Worm (Caenorhabditis elegans) whole organism, L2 larva: ENCODE results near the gene ttr-59.

Experiments
- C34F6.9 ChIP-seq: fragments of 150-350 bp; optimal IDR thresholded peaks from 2 replicates; lab custom pipeline; 2014; ENCODE audit warnings: missing biosample characterization, missing genetic modification characterization
- F13H6.1 ChIP-seq: sonication (generic microtip); optimal IDR thresholded peaks from 2 replicates; lab custom pipeline; 2016; ENCODE audit warnings: missing genetic modification characterization, missing compliant biosample characterization
- R02D3.7 ChIP-seq: fragments of 150-350 bp; optimal IDR thresholded peaks from 2 replicates; lab custom pipeline; 2014; ENCODE audit warnings: missing biosample characterization, missing genetic modification characterization
- Y55F3AM.14 ChIP-seq: fragments of 200-800 bp; sonication (Bioruptor generic); optimal IDR thresholded peaks from 2 replicates; lab custom pipeline; 2018; ENCODE audit warnings: mild to moderate bottlenecking, missing genetic modification characterization, missing compliant biosample characterization
- ZK546.5 ChIP-seq: sonication (generic microtip); optimal IDR thresholded peaks from 2 replicates; lab custom pipeline; 2017; ENCODE audit warnings: missing biosample characterization, missing genetic modification characterization
- ama-1 ChIP-seq: fragments of 150-350 bp; optimal IDR thresholded peaks from 2 replicates; lab custom pipeline; 2018; ENCODE audit warnings: inconsistent platforms
- ceh-16 ChIP-seq: fragments of 150-350 bp; optimal IDR thresholded peaks from 2 replicates; lab custom pipeline; 2014; ENCODE audit warnings: missing biosample characterization, missing genetic modification characterization
- crh-2 ChIP-seq: sonication (generic microtip); optimal IDR thresholded peaks from 2 replicates; lab custom pipeline; 2017; ENCODE audit warnings: missing biosample characterization, missing genetic modification characterization
- dmd-4 ChIP-seq: sonication (generic microtip); optimal IDR thresholded peaks from 2 replicates; lab custom pipeline; 2017; ENCODE audit warnings: missing biosample characterization, missing genetic modification characterization
- egl-27 ChIP-seq: sonication (generic microtip); optimal IDR thresholded peaks from 3 replicates; lab custom pipeline; 2017; ENCODE audit warnings: missing biosample characterization, missing genetic modification reagents, missing genetic modification characterization
- elt-1 ChIP-seq: fragments of 150-350 bp; optimal IDR thresholded peaks from 2 replicates; lab custom pipeline; 2014; ENCODE audit warnings: missing biosample characterization, missing genetic modification characterization
- elt-3 ChIP-seq: sonication (generic microtip); optimal IDR thresholded peaks from 2 replicates; lab custom pipeline; 2017; ENCODE audit warnings: missing biosample characterization, missing genetic modification characterization
- fos-1 ChIP-seq: fragments of 150-350 bp; optimal IDR thresholded peaks from 2 replicates; lab custom pipeline; 2014; ENCODE audit warnings: missing biosample characterization, missing genetic modification characterization
- gmeb-1 ChIP-seq: fragments of 150-350 bp; optimal IDR thresholded peaks from 2 replicates; lab custom pipeline; 2014; ENCODE audit warnings: missing biosample characterization, missing genetic modification characterization
- lin-39 ChIP-seq: fragments of 150-350 bp; optimal IDR thresholded peaks from 2 replicates; lab custom pipeline; 2014; ENCODE audit warnings: missing biosample characterization, missing genetic modification reagents, missing genetic modification characterization
- lsy-2 ChIP-seq, 2 experiments: fragments of 150-350 bp in 1 of 2; sonication (generic microtip) in 1 of 2; optimal IDR thresholded peaks; 2 replicates each; lab custom pipeline; 2014 to 2017; ENCODE audit warnings: missing biosample characterization in 2 of 2, missing genetic modification characterization in 2 of 2
- mab-5 ChIP-seq: fragments of 150-350 bp; optimal IDR thresholded peaks from 2 replicates; lab custom pipeline; 2014; ENCODE audit warnings: missing biosample characterization, missing genetic modification characterization
- mbf-1 ChIP-seq: sonication (generic microtip); optimal IDR thresholded peaks from 2 replicates; lab custom pipeline; 2017; ENCODE audit warnings: missing biosample characterization, missing genetic modification characterization
- nhr-10 ChIP-seq: sonication (generic microtip); optimal IDR thresholded peaks from 2 replicates; lab custom pipeline; 2017; ENCODE audit warnings: missing biosample characterization, missing genetic modification characterization
- nhr-11 ChIP-seq: fragments of 150-350 bp; optimal IDR thresholded peaks from 2 replicates; lab custom pipeline; 2014; ENCODE audit warnings: missing biosample characterization, missing genetic modification characterization
- nhr-129 ChIP-seq: fragments of 150-350 bp; optimal IDR thresholded peaks from 2 replicates; lab custom pipeline; 2014; ENCODE audit warnings: missing biosample characterization, missing genetic modification characterization
- nhr-21 ChIP-seq: fragments of 150-350 bp; optimal IDR thresholded peaks from 2 replicates; lab custom pipeline; 2014; ENCODE audit warnings: missing biosample characterization, missing genetic modification characterization
- nhr-237 ChIP-seq: fragments of 150-350 bp; optimal IDR thresholded peaks from 2 replicates; lab custom pipeline; 2014; ENCODE audit warnings: missing biosample characterization, missing genetic modification characterization
- nhr-6 ChIP-seq: fragments of 150-350 bp; optimal IDR thresholded peaks from 2 replicates; lab custom pipeline; 2014; ENCODE audit warnings: missing biosample characterization, missing genetic modification characterization
- sem-4 ChIP-seq: fragments of 150-350 bp; optimal IDR thresholded peaks from 2 replicates; lab custom pipeline; 2014; ENCODE audit warnings: missing biosample characterization, missing genetic modification reagents, missing genetic modification characterization
- skn-1 ChIP-seq: sonication (generic microtip); optimal IDR thresholded peaks from 2 replicates; lab custom pipeline; 2017; ENCODE audit warnings: missing biosample characterization, missing genetic modification characterization
- sma-3 ChIP-seq: sonication (generic microtip); optimal IDR thresholded peaks from 2 replicates; lab custom pipeline; 2016; ENCODE audit warnings: missing genetic modification reagents, missing genetic modification characterization, missing compliant biosample characterization
- sma-9 ChIP-seq, 2 experiments: fragments of 150-350 bp in 1 of 2; sonication (generic microtip) in 1 of 2; optimal IDR thresholded peaks; 2 replicates each; lab custom pipeline; 2014 to 2016; ENCODE audit warnings: missing genetic modification characterization in 2 of 2, mild to moderate bottlenecking in 1 of 2, missing biosample characterization in 1 of 2, missing compliant biosample characterization in 1 of 2, missing genetic modification reagents in 1 of 2, moderate library complexity in 1 of 2
- snpc-4 ChIP-seq: fragments of 150-350 bp; optimal IDR thresholded peaks from 2 replicates; lab custom pipeline; 2014; ENCODE audit warnings: missing biosample characterization, missing genetic modification characterization
- unc-55 ChIP-seq: fragments of 150-350 bp; sonication (generic microtip); optimal IDR thresholded peaks from 3 replicates; lab custom pipeline; 2014; ENCODE audit warnings: missing biosample characterization, missing genetic modification reagents, missing genetic modification characterization
- unc-62 ChIP-seq: fragments of 150-350 bp; optimal IDR thresholded peaks from 2 replicates; lab custom pipeline; 2014; ENCODE audit warnings: missing biosample characterization, missing genetic modification reagents, missing genetic modification characterization
- zag-1 ChIP-seq: fragments of 150-350 bp; optimal IDR thresholded peaks from 2 replicates; lab custom pipeline; 2014; ENCODE audit warnings: missing biosample characterization, missing genetic modification characterization
- ztf-1 ChIP-seq: fragments of 200-800 bp; sonication (Bioruptor generic); conservative IDR thresholded peaks from 2 replicates; pipeline ENCODE4 v1.3.6; 2022; ENCODE audit warnings: missing genetic modification characterization, missing compliant biosample characterization
- ztf-4 ChIP-seq: fragments of 150-350 bp; optimal IDR thresholded peaks from 2 replicates; lab custom pipeline; 2014; ENCODE audit warnings: missing biosample characterization, missing genetic modification characterization

ttr-59 gene

DNA sequence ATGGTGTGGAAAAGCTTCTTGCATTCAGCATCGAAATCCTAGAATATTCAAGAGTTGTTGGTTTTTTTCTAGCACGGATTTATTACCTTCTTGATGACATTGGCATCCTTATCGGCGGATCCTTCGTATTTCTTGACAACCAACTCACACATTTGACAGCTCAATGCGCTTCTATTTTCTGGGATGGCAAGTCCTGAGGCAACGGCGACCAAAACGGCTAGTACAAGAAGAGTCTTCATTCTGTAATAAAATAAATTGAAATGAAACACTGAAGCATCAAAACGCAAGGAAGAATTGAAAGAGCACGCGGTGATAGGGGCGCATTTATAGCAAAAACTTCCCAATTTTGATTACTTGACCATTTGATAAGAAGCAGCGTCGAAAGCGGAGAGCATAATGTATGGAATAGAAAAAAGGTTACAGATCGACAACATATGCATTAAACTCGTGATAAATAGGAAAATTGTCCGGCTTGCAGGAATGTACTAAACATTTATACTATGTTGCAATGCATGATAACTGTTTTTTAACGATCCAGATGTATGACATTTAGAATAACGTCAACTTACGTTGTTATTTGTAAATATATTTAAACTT lies 9.4 kb upstream of the ttr-59 start, which contains the start of gene spp-5 (continued):
- TF ChIP-seq ZK546.5 (tag; lab: Kevin White, UChicago) (no peak), gmeb-1 (tag; lab: Kevin White, UChicago) (peak; percentile 54), elt-3 (tag; lab: Kevin White, UChicago) (no peak), lin-39 (tag; lab: Kevin White, UChicago) (no peak), elt-1 (tag; lab: Kevin White, UChicago) (no peak), nhr-21 (no peak), nhr-237 (tag; lab: Kevin White, UChicago) (no peak), ama-1 (lab: Kevin White, UChicago) (no peak), unc-62 (GFP tag; lab: Kevin White, UChicago) (no peak), skn-1 (tag; lab: Kevin White, UChicago) (no peak), Y55F3AM.14 (no peak), nhr-10 (no peak)

ce11 chrX:7322323-7322722 lies 7.3 kb upstream of the ttr-59 start, which contains the start of gene T08A9.13:
T08A9.13 (minus strand) TSS chrX:7322423.
- TF ChIP-seq lin-39 (tag; lab: Kevin White, UChicago), result no peak
- TF ChIP-seq snpc-4 (tag; lab: Kevin White, UChicago), result no peak
- TF ChIP-seq nhr-129, result no peak
- no peak for TF ChIP-seq mbf-1 (tag; lab: Kevin White, UChicago)
- no peak for TF ChIP-seq ama-1 (lab: Kevin White, UChicago)
- no peak for TF ChIP-seq elt-1 (tag; lab: Kevin White, UChicago)
- TF ChIP-seq ztf-1 (GFP tag; lab: Robert Waterston, UW), result no peak
- no peak for TF ChIP-seq Y55F3AM.14
- no peak for TF ChIP-seq F13H6.1 (tag; lab: Kevin White, UChicago)
- TF ChIP-seq ztf-4 (tag; lab: Kevin White, UChicago), result no peak
- no peak for TF ChIP-seq nhr-237 (tag; lab: Kevin White, UChicago)
- no peak for TF ChIP-seq sem-4
- TF ChIP-seq fos-1 (tag; lab: Kevin White, UChicago), result no peak
- no peak for TF ChIP-seq mab-5 (tag; lab: Kevin White, UChicago)
- no peak for TF ChIP-seq dmd-4 (tag; lab: Kevin White, UChicago)
- no peak for TF ChIP-seq nhr-11 (tag; lab: Kevin White, UChicago)
- TF ChIP-seq, all 48 proteins: peak for 0

DNA sequence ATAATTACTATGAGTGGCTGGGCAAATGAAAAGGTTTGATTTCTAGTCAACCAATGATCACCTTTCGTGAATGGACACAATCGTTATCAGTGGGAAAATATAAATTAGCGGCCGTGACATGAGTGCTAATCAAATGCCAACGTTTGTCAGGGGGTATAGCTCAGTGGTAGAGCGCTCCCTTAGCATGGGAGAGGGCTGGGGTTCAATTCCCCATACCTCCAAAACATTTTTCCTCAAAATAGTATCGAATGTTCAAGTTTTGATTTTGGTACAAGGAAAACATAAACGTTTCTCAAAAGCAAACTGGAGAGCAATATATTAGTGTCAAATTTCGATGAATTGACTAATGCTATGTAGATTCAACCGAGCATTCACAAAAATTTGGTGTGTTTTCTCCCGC lies 6.0 kb upstream of the ttr-59 start:
- peak; percentile 25 for TF ChIP-seq fos-1 (tag; lab: Kevin White, UChicago)
- peak; percentile 39 for TF ChIP-seq F13H6.1 (tag; lab: Kevin White, UChicago)
- TF ChIP-seq nhr-21, result peak; percentile 53
- peak; percentile 34 for TF ChIP-seq nhr-10
- peak; percentile 24 for TF ChIP-seq nhr-129
- TF ChIP-seq sma-9 (GFP tag; optimal IDR thresholded peaks at IDR 0.05; lab: Kevin White, UChicago), result peak; percentile 62
- no peak for TF ChIP-seq sma-9 (tag; optimal IDR thresholded peaks at IDR 0.05; lab: Kevin White, UChicago)
- no peak for TF ChIP-seq elt-1 (tag; lab: Kevin White, UChicago)
- no peak for TF ChIP-seq Y55F3AM.14
- TF ChIP-seq ceh-16 (tag; lab: Kevin White, UChicago), result no peak
- peak; percentile 23 for TF ChIP-seq crh-2
- no peak for TF ChIP-seq snpc-4 (tag; lab: Kevin White, UChicago)
- TF ChIP-seq sem-4, result no peak
- no peak for TF ChIP-seq nhr-6 (tag; lab: Kevin White, UChicago)
- TF ChIP-seq sma-3 (GFP tag; lab: Kevin White, UChicago), result peak; percentile 52
- peak in 1 of 2 experiments; percentile 30 for TF ChIP-seq lsy-2 (tag; optimal IDR thresholded peaks at IDR 0.05; lab: Kevin White, UChicago)

DNA sequence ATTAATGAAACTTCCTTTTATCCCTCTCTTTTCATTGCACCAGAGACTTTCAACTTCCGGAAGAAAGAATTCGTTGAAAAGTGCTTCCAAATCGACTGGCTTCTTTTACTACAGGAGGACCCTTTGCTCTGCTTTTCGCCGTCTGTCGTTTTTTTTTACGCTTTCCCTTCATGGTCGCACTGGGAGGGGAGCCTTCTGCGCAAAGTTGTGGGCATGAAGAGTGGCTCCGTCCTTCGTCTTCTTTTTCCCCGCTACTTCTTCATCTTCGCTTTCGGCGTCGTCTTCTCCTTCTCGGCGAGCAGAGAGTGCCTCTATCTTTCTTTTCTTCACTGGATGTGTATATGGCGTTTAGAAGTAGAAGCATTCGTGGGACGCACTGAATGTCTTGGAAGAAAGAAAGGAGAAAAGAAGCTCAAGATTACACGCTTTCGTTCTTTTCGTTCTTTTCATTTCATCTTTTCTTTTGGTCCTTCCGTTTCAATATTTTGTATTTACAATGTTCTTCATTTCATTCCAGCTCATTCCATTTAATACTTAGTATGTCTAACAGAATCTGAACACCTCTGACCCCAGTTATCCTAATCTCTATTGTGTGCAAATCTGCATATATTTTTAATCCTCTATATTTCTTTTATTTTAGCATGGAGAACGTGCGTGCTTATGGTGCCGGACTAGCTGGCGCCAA lies 2.5 kb upstream of the ttr-59 start, which contains the start of gene sng-1:
Gene sng-1, plus strand, starts transcription at position 635 of the 685 bp plus-strand sequence.
- peak; percentile 23 for TF ChIP-seq unc-55
- TF ChIP-seq R02D3.7 (tag; lab: Kevin White, UChicago), result no peak
- peak; percentile 5 for TF ChIP-seq nhr-129
- TF ChIP-seq C34F6.9 (tag; lab: Kevin White, UChicago), result peak; percentile 43
- TF ChIP-seq zag-1 (tag; lab: Kevin White, UChicago), result peak; percentile 40
- TF ChIP-seq egl-27 (tag; lab: Kevin White, UChicago), result no peak
- peak; percentile 29 for TF ChIP-seq F13H6.1 (tag; lab: Kevin White, UChicago)
- no peak for TF ChIP-seq nhr-6 (tag; lab: Kevin White, UChicago)
- TF ChIP-seq lsy-2 (tag; optimal IDR thresholded peaks at IDR 0.05; lab: Kevin White, UChicago), result peak in 1 of 2 experiments; percentile 13
